Worm (Caenorhabditis elegans): ENCODE results near the gene Y61A9LA.1.

Y61A9LA.1 gene

ce11 chrV:4585009-4585408, at the start of gene Y61A9LA.1:
TSS of gene Y61A9LA.1 (plus strand) at chrV:4585309.
- TF ChIP-seq tbx-2 (tag; optimal IDR thresholded peaks at IDR 0.05) (no peak), fkh-10 (GFP tag; optimal IDR thresholded peaks at IDR 0.05) (no peak), unc-3 (GFP tag; conservative IDR thresholded peaks at IDR 0.05) (no peak), unc-3 (tag; optimal IDR thresholded peaks at IDR 0.05) (no peak), F13H6.1 (tag; optimal IDR thresholded peaks at IDR 0.05) (no peak), ref-2 (tag; optimal IDR thresholded peaks at IDR 0.05) (no peak), fkh-6 (tag; optimal IDR thresholded peaks at IDR 0.05) (no peak), C38D4.7 (GFP tag; optimal IDR thresholded peaks at IDR 0.05) (no peak), ceh-22 (tag; optimal IDR thresholded peaks at IDR 0.05) (no peak), che-1 (tag; optimal IDR thresholded peaks at IDR 0.05) (no peak), ceh-9 (tag; optimal IDR thresholded peaks at IDR 0.05) (no peak), rnt-1 (tag; optimal IDR thresholded peaks at IDR 0.05) (no peak), sox-4 (tag; optimal IDR thresholded peaks at IDR 0.05) (no peak), nhr-11 (tag; optimal IDR thresholded peaks at IDR 0.05) (no peak), nfya-1 (tag; optimal IDR thresholded peaks at IDR 0.05) (no peak), ceh-18 (tag; optimal IDR thresholded peaks at IDR 0.05) (no peak), pag-3 (tag; optimal IDR thresholded peaks at IDR 0.05; ENCODE audit: borderline replicate concordance) (no peak), pros-1 (tag; optimal IDR thresholded peaks at IDR 0.05) (no peak)

ce11 chrV:4535736-4536135, 49.4 kb upstream of the Y61A9LA.1 start:
- TF ChIP-seq eyg-1 (tag; optimal IDR thresholded peaks at IDR 0.05) (no peak), fkh-10 (GFP tag; optimal IDR thresholded peaks at IDR 0.05) (no peak), unc-3 (GFP tag; conservative IDR thresholded peaks at IDR 0.05) (no peak), unc-3 (tag; optimal IDR thresholded peaks at IDR 0.05) (no peak), ahr-1 (tag; optimal IDR thresholded peaks at IDR 0.05) (no peak), hlh-13 (GFP tag; optimal IDR thresholded peaks at IDR 0.05) (no peak), tbx-7 (tag; optimal IDR thresholded peaks at IDR 0.05) (peak; percentile 1), tbx-2 (tag; optimal IDR thresholded peaks at IDR 0.05) (peak; percentile 49), C08G9.2 (tag; optimal IDR thresholded peaks at IDR 0.05) (peak; percentile 48), K02D7.2 (tag; optimal IDR thresholded peaks at IDR 0.05) (no peak), ceh-31 (tag; optimal IDR thresholded peaks at IDR 0.05) (peak; percentile 44), rnt-1 (tag; optimal IDR thresholded peaks at IDR 0.05) (no peak), ref-2 (tag; optimal IDR thresholded peaks at IDR 0.05) (peak; percentile 23), zip-5 (tag; optimal IDR thresholded peaks at IDR 0.05) (peak; percentile 60), ceh-14 (tag; optimal IDR thresholded peaks at IDR 0.05) (peak; percentile 15), elt-4 (tag; optimal IDR thresholded peaks at IDR 0.05) (no peak)

ce11 chrV:4539855-4540254, 45.3 kb upstream of the Y61A9LA.1 start:
- TF ChIP-seq nfya-1 (tag; optimal IDR thresholded peaks at IDR 0.05) (peak; percentile 99), hlh-6 (tag; optimal IDR thresholded peaks at IDR 0.05) (no peak)

- TF ChIP-seq gmeb-2 (tag; optimal IDR thresholded peaks at IDR 0.05) (no peak), nfya-1 (tag; optimal IDR thresholded peaks at IDR 0.05) (peak; percentile 90)
Observed at ce11 chrV:4546854-4547253, 38.3 kb upstream of the Y61A9LA.1 start.

ce11 chrV:4549191-4549590, 35.9 kb upstream of the Y61A9LA.1 start, which contains the start of gene sos-1:
TSS of gene sos-1 (minus strand) at chrV:4549291.
- TF ChIP-seq fkh-10 (GFP tag; optimal IDR thresholded peaks at IDR 0.05), result no peak
- TF ChIP-seq hlh-30 (tag; optimal IDR thresholded peaks at IDR 0.05; ENCODE audit: insufficient read depth), result no peak
- TF ChIP-seq ceh-34 (tag; optimal IDR thresholded peaks at IDR 0.05), result no peak
- TF ChIP-seq elt-2 (tag; optimal IDR thresholded peaks at IDR 0.05), result no peak

- peak; percentile 49 for TF ChIP-seq unc-55 (GFP tag; optimal IDR thresholded peaks at IDR 0.05)
- no peak for TF ChIP-seq pha-4 (tag; optimal IDR thresholded peaks at IDR 0.05)
- peak; percentile 12 for TF ChIP-seq F13H6.1 (tag; optimal IDR thresholded peaks at IDR 0.05)
- TF ChIP-seq ceh-31 (tag; optimal IDR thresholded peaks at IDR 0.05), result peak; percentile 12
- TF ChIP-seq tbx-2 (tag; optimal IDR thresholded peaks at IDR 0.05), result peak; percentile 51
- peak; percentile 69 for TF ChIP-seq ref-2 (tag; optimal IDR thresholded peaks at IDR 0.05)
- TF ChIP-seq hlh-13 (GFP tag; optimal IDR thresholded peaks at IDR 0.05), result no peak
- no peak for TF ChIP-seq ets-4 (tag; optimal IDR thresholded peaks at IDR 0.05)
- TF ChIP-seq pros-1 (tag; optimal IDR thresholded peaks at IDR 0.05), result no peak
- peak; percentile 63 for TF ChIP-seq ceh-18 (tag; optimal IDR thresholded peaks at IDR 0.05)
- no peak for TF ChIP-seq pag-3 (tag; optimal IDR thresholded peaks at IDR 0.05; ENCODE audit: borderline replicate concordance)
- TF ChIP-seq madf-2 (tag; optimal IDR thresholded peaks at IDR 0.05), result no peak
- TF ChIP-seq lin-11 (tag; optimal IDR thresholded peaks at IDR 0.05), result no peak
- peak; percentile 1 for TF ChIP-seq ceh-14 (tag; optimal IDR thresholded peaks at IDR 0.05)
- TF ChIP-seq ceh-22 (tag; optimal IDR thresholded peaks at IDR 0.05), result no peak
- TF ChIP-seq npax-4 (tag; optimal IDR thresholded peaks at IDR 0.05), result no peak
- peak; percentile 64 for TF ChIP-seq rnt-1 (tag; optimal IDR thresholded peaks at IDR 0.05)
- TF ChIP-seq sdc-2 (tag; optimal IDR thresholded peaks at IDR 0.05), result peak; percentile 44
- peak; percentile 21 for TF ChIP-seq ceh-34 (tag; optimal IDR thresholded peaks at IDR 0.05)
- TF ChIP-seq nfya-1 (tag; optimal IDR thresholded peaks at IDR 0.05), result peak; percentile 33
- TF ChIP-seq ahr-1 (tag; optimal IDR thresholded peaks at IDR 0.05), result no peak
- no peak for TF ChIP-seq zip-5 (tag; optimal IDR thresholded peaks at IDR 0.05)
- TF ChIP-seq ceh-30 (tag; optimal IDR thresholded peaks at IDR 0.05), result no peak
Observed at ce11 chrV:4550459-4550858, 34.6 kb upstream of the Y61A9LA.1 start.
